Worm (Caenorhabditis elegans) whole organism, L1 larva: ENCODE results near the gene cyp-34A8.

Experiments used
- C34B4.2 ChIP-seq: sonication (generic microtip); optimal IDR thresholded peaks from 2 replicates; lab custom pipeline; 2017; ENCODE audit warnings: mild to moderate bottlenecking, missing genetic modification characterization, missing compliant biosample characterization
- F16B12.6 ChIP-seq: fragments of 150-350 bp; optimal IDR thresholded peaks from 2 replicates; lab custom pipeline; 2014; ENCODE audit warnings: missing biosample characterization, missing genetic modification characterization
- Y116A8C.19 ChIP-seq: sonication (generic microtip); optimal IDR thresholded peaks from 2 replicates; lab custom pipeline; 2016; ENCODE audit warnings: missing compliant biosample characterization, missing genetic modification characterization, borderline replicate concordance
- aha-1 ChIP-seq: fragments of 150-350 bp; optimal IDR thresholded peaks from 2 replicates; lab custom pipeline; 2014; ENCODE audit warnings: missing biosample characterization, missing genetic modification characterization
- alr-1 ChIP-seq: fragments of 200-800 bp; sonication (Bioruptor generic); optimal IDR thresholded peaks from 2 replicates; lab custom pipeline; 2018; ENCODE audit warnings: borderline replicate concordance, mild to moderate bottlenecking, missing genetic modification characterization, missing compliant biosample characterization
- ceh-63 ChIP-seq: fragments of 200-800 bp; sonication (Bioruptor generic); optimal IDR thresholded peaks from 2 replicates; lab custom pipeline; 2018; ENCODE audit warnings: mild to moderate bottlenecking, missing genetic modification characterization, missing compliant biosample characterization
- ceh-90 ChIP-seq: sonication (generic microtip); optimal IDR thresholded peaks from 2 replicates; lab custom pipeline; 2016; ENCODE audit warnings: missing genetic modification characterization, missing compliant biosample characterization
- ces-1 ChIP-seq: fragments of 150-350 bp; optimal IDR thresholded peaks from 2 replicates; lab custom pipeline; 2014; ENCODE audit warnings: missing biosample characterization, missing genetic modification reagents, missing genetic modification characterization
- dpl-1 ChIP-seq, 3 experiments: fragments of 150-350 bp in 2 of 3; sonication (generic microtip) in 1 of 3; optimal IDR thresholded peaks; 2 replicates each; lab custom pipeline; 2014 to 2017; ENCODE audit warnings: missing biosample characterization in 3 of 3, missing genetic modification characterization in 3 of 3, missing genetic modification reagents in 3 of 3
- dsc-1 ChIP-seq: sonication (generic microtip); optimal IDR thresholded peaks from 2 replicates; lab custom pipeline; 2016; ENCODE audit warnings: mild to moderate bottlenecking, missing genetic modification characterization, missing compliant biosample characterization
- efl-1 ChIP-seq, 4 experiments: fragments of 150-350 bp; optimal IDR thresholded peaks in 3 of 4; peaks in 1 of 4; 1 replicate in 1 of 4; 2 replicates in 3 of 4; lab custom pipeline; 2014; ENCODE audit warnings: missing biosample characterization in 2 of 4, missing genetic modification characterization in 2 of 4, missing genetic modification reagents in 2 of 4
- efl-3 ChIP-seq: fragments of 200-800 bp; sonication (Bioruptor generic); optimal IDR thresholded peaks from 2 replicates; lab custom pipeline; 2018; ENCODE audit warnings: mild to moderate bottlenecking, missing genetic modification characterization, missing compliant biosample characterization
- egl-13 ChIP-seq: sonication (generic microtip); optimal IDR thresholded peaks from 2 replicates; lab custom pipeline; 2016; ENCODE audit warnings: missing genotype, missing genetic modification reagents, missing genetic modification characterization, missing compliant biosample characterization
- ets-5 ChIP-seq: fragments of 200-800 bp; sonication (Bioruptor generic); IDR thresholded peaks from 2 replicates; pipeline ENCODE4 v1.3.6; 2022; ENCODE audit warnings: missing genetic modification characterization, missing compliant biosample characterization
- fkh-4 ChIP-seq: sonication (generic microtip); optimal IDR thresholded peaks from 2 replicates; lab custom pipeline; 2016; ENCODE audit warnings: missing compliant biosample characterization, missing genetic modification characterization, borderline replicate concordance
- fkh-8 ChIP-seq: sonication (generic microtip); optimal IDR thresholded peaks from 2 replicates; lab custom pipeline; 2016; ENCODE audit warnings: mild to moderate bottlenecking, missing genetic modification characterization, missing compliant biosample characterization
- hlh-17 ChIP-seq: fragments of 200-800 bp; sonication (Bioruptor generic); optimal IDR thresholded peaks from 2 replicates; lab custom pipeline; 2018; ENCODE audit warnings: missing genetic modification characterization, mild to moderate bottlenecking, missing compliant biosample characterization, moderate library complexity, borderline replicate concordance
- hlh-4 ChIP-seq: sonication (generic microtip); optimal IDR thresholded peaks from 2 replicates; lab custom pipeline; 2016; ENCODE audit warnings: mild to moderate bottlenecking, missing genetic modification characterization, missing compliant biosample characterization
- irx-1 ChIP-seq: sonication (generic microtip); optimal IDR thresholded peaks from 2 replicates; lab custom pipeline; 2016; ENCODE audit warnings: missing genetic modification characterization, missing compliant biosample characterization
- lin-15B ChIP-seq: fragments of 150-350 bp; sonication (generic microtip); optimal IDR thresholded peaks from 3 replicates; lab custom pipeline; 2014; ENCODE audit warnings: missing biosample characterization, missing genetic modification characterization
- lin-35 ChIP-seq, 2 experiments: fragments of 150-350 bp; optimal IDR thresholded peaks; 2 replicates each; lab custom pipeline; 2014; ENCODE audit warnings: missing biosample characterization in 2 of 2, missing genetic modification characterization in 2 of 2, missing genetic modification reagents in 2 of 2
- lir-3 ChIP-seq: sonication (generic microtip); optimal IDR thresholded peaks from 2 replicates; lab custom pipeline; 2016; ENCODE audit warnings: mild to moderate bottlenecking, missing genetic modification characterization, moderate library complexity, missing compliant biosample characterization; ENCODE audit not compliant: poor library complexity
- lsy-2 ChIP-seq, 2 experiments: fragments of 150-350 bp; optimal IDR thresholded peaks; 2 replicates each; lab custom pipeline; 2014; ENCODE audit warnings: missing biosample characterization in 2 of 2, missing genetic modification characterization in 2 of 2
- mab-9 ChIP-seq: fragments of 200-800 bp; sonication (Bioruptor generic); IDR thresholded peaks from 2 replicates; pipeline ENCODE4 v1.3.6; 2022; ENCODE audit warnings: missing genetic modification reagents, missing genetic modification characterization, missing compliant biosample characterization
- mep-1 ChIP-seq: fragments of 150-350 bp; optimal IDR thresholded peaks from 2 replicates; lab custom pipeline; 2014; ENCODE audit warnings: missing biosample characterization, missing genetic modification characterization
- nhr-11 ChIP-seq: fragments of 150-350 bp; optimal IDR thresholded peaks from 2 replicates; lab custom pipeline; 2014; ENCODE audit warnings: missing biosample characterization, missing genetic modification characterization
- nhr-12 ChIP-seq: sonication (generic microtip); optimal IDR thresholded peaks from 2 replicates; lab custom pipeline; 2017; ENCODE audit warnings: missing biosample characterization, missing genetic modification characterization
- nhr-19 ChIP-seq: fragments of 200-800 bp; sonication (Bioruptor generic); conservative IDR thresholded peaks from 2 replicates; pipeline ENCODE4 v1.3.6; 2022; ENCODE audit warnings: missing genetic modification characterization, missing compliant biosample characterization
- nhr-20 ChIP-seq: sonication (generic microtip); optimal IDR thresholded peaks from 2 replicates; lab custom pipeline; 2016; ENCODE audit warnings: mild to moderate bottlenecking, missing genetic modification characterization, missing compliant biosample characterization
- nhr-47 ChIP-seq: sonication (generic microtip); optimal IDR thresholded peaks from 2 replicates; lab custom pipeline; 2016; ENCODE audit warnings: mild to moderate bottlenecking, missing genetic modification characterization, moderate library complexity, missing compliant biosample characterization
- nhr-90 ChIP-seq: sonication (generic microtip); optimal IDR thresholded peaks from 2 replicates; lab custom pipeline; 2016; ENCODE audit warnings: mild to moderate bottlenecking, missing genetic modification characterization, missing compliant biosample characterization; ENCODE audit not compliant: poor library complexity
- pqm-1 ChIP-seq: sonication (generic microtip); optimal IDR thresholded peaks from 3 replicates; lab custom pipeline; 2017; ENCODE audit warnings: missing biosample characterization, missing genetic modification characterization
- rnt-1 ChIP-seq: sonication (generic microtip); optimal IDR thresholded peaks from 2 replicates; lab custom pipeline; 2016; ENCODE audit warnings: mild to moderate bottlenecking, missing genetic modification characterization, moderate library complexity, missing compliant biosample characterization
- snpc-4 ChIP-seq: fragments of 150-350 bp; optimal IDR thresholded peaks from 2 replicates; lab custom pipeline; 2014; ENCODE audit warnings: missing biosample characterization, missing genetic modification characterization
- snu-23 ChIP-seq: sonication (generic microtip); optimal IDR thresholded peaks from 2 replicates; lab custom pipeline; 2016; ENCODE audit warnings: missing genetic modification characterization, missing compliant biosample characterization
- unc-130 ChIP-seq: fragments of 150-350 bp; optimal IDR thresholded peaks from 2 replicates; lab custom pipeline; 2017; ENCODE audit warnings: missing biosample characterization, missing genetic modification characterization, inconsistent platforms
- unc-30 ChIP-seq: sonication (generic microtip); optimal IDR thresholded peaks from 2 replicates; lab custom pipeline; 2017; ENCODE audit warnings: missing biosample characterization, missing genetic modification characterization
- unc-62 ChIP-seq: fragments of 150-350 bp; optimal IDR thresholded peaks from 2 replicates; lab custom pipeline; 2014; ENCODE audit warnings: missing biosample characterization, missing genetic modification reagents, missing genetic modification characterization
- unc-98 ChIP-seq: fragments of 200-800 bp; sonication (Bioruptor generic); IDR thresholded peaks from 2 replicates; pipeline ENCODE4 v1.3.6; 2022; ENCODE audit warnings: missing genetic modification characterization, missing compliant biosample characterization
- vab-15 ChIP-seq: sonication (generic microtip); optimal IDR thresholded peaks from 2 replicates; lab custom pipeline; 2017; ENCODE audit warnings: missing genotype, mild to moderate bottlenecking, missing genetic modification characterization, missing compliant biosample characterization
- ztf-11 ChIP-seq, 2 experiments: sonication (generic microtip); optimal IDR thresholded peaks; 2 replicates each; lab custom pipeline; 2016 to 2017; ENCODE audit warnings: missing genetic modification characterization in 2 of 2, missing biosample characterization in 1 of 2, missing compliant biosample characterization in 1 of 2
- ztf-4 ChIP-seq: fragments of 150-350 bp; optimal IDR thresholded peaks from 2 replicates; lab custom pipeline; 2014; ENCODE audit warnings: missing biosample characterization, missing genetic modification characterization

cyp-34A8 gene

ce11 chrV:3963715-3964114 lies 3.9 kb downstream of the cyp-34A8 start, which contains the start of gene cyp-34A7:
TSS of gene cyp-34A7 (minus strand) at chrV:3963815.
- TF ChIP-seq nhr-12 (tag; lab: Kevin White, UChicago) (no peak), rnt-1 (tag; lab: Kevin White, UChicago) (no peak), snu-23 (GFP tag; lab: Kevin White, UChicago) (no peak), nhr-11 (no peak), alr-1 (tag; lab: Kevin White, UChicago) (no peak)

- TF ChIP-seq pqm-1 (tag; lab: Kevin White, UChicago) = no peak
- TF ChIP-seq nhr-12 (tag; lab: Kevin White, UChicago) = no peak
These were observed 6.4 kb downstream of the cyp-34A8 start, which contains the start of gene cyp-34A6 for ce11 chrV:3961235-3961634. TSS of gene cyp-34A6 (minus strand) at chrV:3961335.

DNA sequence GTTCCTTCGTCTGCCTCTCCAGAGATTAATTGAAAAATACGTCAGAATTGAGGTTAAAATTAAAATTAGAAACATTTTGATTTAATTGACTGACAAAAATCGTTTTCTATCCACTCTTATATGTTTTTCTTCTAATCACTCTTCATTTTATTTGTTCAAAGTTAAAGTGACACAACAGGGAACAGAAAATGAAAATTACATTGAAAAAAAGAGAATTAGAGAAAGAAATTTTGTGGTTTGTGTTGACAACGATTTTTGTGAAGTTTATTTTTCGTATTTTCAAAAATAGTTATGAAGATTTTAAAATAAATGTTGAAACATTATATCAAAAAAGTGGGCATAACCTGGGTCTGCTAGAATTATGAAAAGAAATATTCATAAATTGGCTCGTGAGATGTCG lies 10.0 kb downstream of the cyp-34A8 start, which contains the start of gene cyp-34A5:
cyp-34A5 (minus strand) TSS at position 101 of the 400 bp plus-strand sequence.
- TF ChIP-seq vab-15 (tag; lab: Kevin White, UChicago) (no peak), nhr-20 (tag; lab: Kevin White, UChicago) (peak; percentile 30)

DNA sequence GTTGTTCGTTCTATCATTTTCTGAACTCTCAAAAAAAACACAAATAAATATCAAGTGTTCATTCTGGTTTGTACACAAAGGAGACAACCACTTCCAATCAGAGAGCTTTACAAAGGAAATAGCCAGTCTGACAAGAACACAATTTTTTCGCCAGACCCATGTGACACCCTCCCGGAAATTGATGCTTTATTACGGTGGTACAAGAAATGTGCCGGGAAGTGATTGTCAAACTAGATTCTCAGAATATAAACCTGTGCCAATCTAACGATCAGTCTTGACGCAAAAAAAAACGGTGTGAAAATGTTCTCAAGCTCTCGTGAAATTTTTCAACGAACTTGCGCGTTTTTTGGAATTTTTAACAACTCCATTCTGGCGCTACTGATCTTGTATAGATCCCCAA lies 13.9 kb downstream of the cyp-34A8 start, which contains the start of gene str-247:
str-247 (plus strand) TSS at position 301 of the 400 bp plus-strand sequence.
- no peak for TF ChIP-seq hlh-17 (GFP tag; lab: Kevin White, UChicago)
- no peak for TF ChIP-seq aha-1
- no peak for TF ChIP-seq mep-1 (tag; lab: Kevin White, UChicago)
- no peak for TF ChIP-seq lsy-2 (tag; optimal IDR thresholded peaks at IDR 0.05; lab: Kevin White, UChicago)
- no peak for TF ChIP-seq ets-5 (GFP tag; lab: Robert Waterston, UW)
- no peak for TF ChIP-seq irx-1 (tag; lab: Kevin White, UChicago)
- TF ChIP-seq Y116A8C.19 (tag; lab: Kevin White, UChicago) = no peak
- TF ChIP-seq unc-98 (GFP tag; lab: Robert Waterston, UW) = no peak
- no peak for TF ChIP-seq mab-9 (GFP tag; lab: Robert Waterston, UW)
- no peak for TF ChIP-seq ceh-63 (GFP tag; lab: Kevin White, UChicago)
- no peak for TF ChIP-seq lir-3 (tag; lab: Kevin White, UChicago)
- no peak for TF ChIP-seq fkh-4 (tag; lab: Kevin White, UChicago)
- no peak for TF ChIP-seq fkh-8 (tag; lab: Kevin White, UChicago)

DNA sequence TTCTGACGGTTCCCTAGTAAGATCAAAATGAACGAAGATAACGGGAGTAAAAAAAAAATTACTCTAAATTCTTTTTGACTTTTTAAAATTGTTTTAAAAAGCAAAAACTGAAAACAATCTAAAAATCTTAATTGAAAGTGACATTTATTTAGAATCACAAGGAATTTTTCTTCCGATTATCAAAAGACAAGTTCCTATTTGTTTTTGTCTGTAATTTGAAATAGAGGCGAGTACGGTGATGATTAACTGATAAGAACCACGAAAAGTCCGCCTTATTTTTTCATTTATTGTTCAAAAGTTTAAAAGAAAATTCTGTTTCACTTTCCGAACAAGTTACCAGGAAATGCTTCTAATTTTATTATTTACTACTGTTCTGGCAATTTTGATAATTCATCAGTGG lies 17.9 kb downstream of the cyp-34A8 start, which contains the start of gene dach-1:
dach-1 (plus strand) TSS at position 301 of the 400 bp plus-strand sequence.
- no peak for TF ChIP-seq lsy-2 (tag; optimal IDR thresholded peaks at IDR 0.05; lab: Kevin White, UChicago)
- TF ChIP-seq ceh-90 (tag; lab: Kevin White, UChicago) = no peak
- no peak for TF ChIP-seq ztf-11 (tag; optimal IDR thresholded peaks at IDR 0.05; lab: Kevin White, UChicago)
- TF ChIP-seq efl-1 (optimal IDR thresholded peaks at IDR 0.05; lab: Kevin White, UChicago) = no peak
- TF ChIP-seq efl-1 (GFP tag; optimal IDR thresholded peaks at IDR 0.05 in 1 of 2; lab: Kevin White, UChicago) = no peak
- TF ChIP-seq efl-3 = no peak
- TF ChIP-seq C34B4.2 (tag; lab: Kevin White, UChicago) = no peak
- no peak for TF ChIP-seq unc-130 (tag; lab: Kevin White, UChicago)
- TF ChIP-seq ces-1 (GFP tag; lab: Kevin White, UChicago) = no peak
- TF ChIP-seq nhr-47 (tag; lab: Kevin White, UChicago) = no peak

DNA sequence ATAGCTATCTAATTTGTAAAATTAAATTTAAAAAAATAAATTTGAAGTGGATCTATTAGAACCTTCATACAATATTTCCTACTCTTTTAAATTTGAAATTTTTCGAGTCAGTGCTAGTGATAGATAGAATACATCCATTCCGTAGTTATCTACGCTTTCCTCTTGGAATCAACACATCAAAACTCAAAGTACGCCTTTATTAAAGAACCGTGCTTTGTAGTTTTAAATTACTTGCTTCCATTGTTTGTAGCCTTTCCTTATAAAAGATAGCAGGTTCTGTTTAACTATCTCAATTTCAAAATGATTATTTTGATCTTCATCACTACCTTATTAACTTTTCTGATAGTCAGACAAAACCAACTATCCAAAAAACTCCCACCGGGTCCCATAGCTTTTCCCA lies 22.6 kb downstream of the cyp-34A8 start, which contains the start of gene cyp-35B3:
cyp-35B3 (plus strand) TSS at position 301 of the 400 bp plus-strand sequence.
- TF ChIP-seq nhr-19 (GFP tag; lab: Robert Waterston, UW) (no peak), egl-13 (tag; lab: Kevin White, UChicago) (no peak), unc-30 (tag; lab: Kevin White, UChicago) (no peak), ztf-4 (tag; lab: Kevin White, UChicago) (no peak), fkh-8 (tag; lab: Kevin White, UChicago) (no peak), hlh-4 (tag; lab: Kevin White, UChicago) (no peak), snpc-4 (no peak), lin-35 (GFP tag; optimal IDR thresholded peaks at IDR 0.05; lab: Kevin White, UChicago) (no peak), unc-62 (GFP tag; lab: Kevin White, UChicago) (no peak), nhr-90 (tag; lab: Kevin White, UChicago) (no peak), C34B4.2 (tag; lab: Kevin White, UChicago) (no peak), F16B12.6 (no peak), dsc-1 (no peak), dpl-1 (GFP tag; optimal IDR thresholded peaks at IDR 0.05; lab: Kevin White, UChicago) (no peak), lin-15B (tag; lab: Kevin White, UChicago) (no peak)
